Worm (Caenorhabditis elegans) whole organism, L2 larva: ENCODE measurements around the gene T03E6.8.

ENCODE experiments used
- ama-1 ChIP-seq: fragments of 150-350 bp; optimal IDR thresholded peaks from 2 replicates; lab custom pipeline; 2018; ENCODE audit warnings: inconsistent platforms
- elt-1 ChIP-seq: fragments of 150-350 bp; optimal IDR thresholded peaks from 2 replicates; lab custom pipeline; 2014; ENCODE audit warnings: missing biosample characterization, missing genetic modification characterization
- mab-5 ChIP-seq: fragments of 150-350 bp; optimal IDR thresholded peaks from 2 replicates; lab custom pipeline; 2014; ENCODE audit warnings: missing biosample characterization, missing genetic modification characterization
- sem-4 ChIP-seq: fragments of 150-350 bp; optimal IDR thresholded peaks from 2 replicates; lab custom pipeline; 2014; ENCODE audit warnings: missing biosample characterization, missing genetic modification reagents, missing genetic modification characterization

ce11 chrV:16552929-16553328 is 50.1 kb downstream of the T03E6.8 start, which contains the start of gene Y32B12B.4:
- TF ChIP-seq mab-5 = no peak
- TF ChIP-seq ama-1 (lab: Kevin White, UChicago) = no peak
- no peak for TF ChIP-seq elt-1 (tag; lab: Kevin White, UChicago)
- TF ChIP-seq sem-4 (tag; lab: Kevin White, UChicago) = no peak
